Worm (Caenorhabditis elegans) whole organism, L1 larva: ENCODE measurements around the gene fbxa-141.

Experiments
- C04F5.9 ChIP-seq: sonication (generic microtip); optimal IDR thresholded peaks from 2 replicates; lab custom pipeline; 2016; ENCODE audit warnings: missing genetic modification characterization, missing compliant biosample characterization
- F16B12.6 ChIP-seq: fragments of 150-350 bp; optimal IDR thresholded peaks from 2 replicates; lab custom pipeline; 2014; ENCODE audit warnings: missing biosample characterization, missing genetic modification characterization
- Y116A8C.19 ChIP-seq: sonication (generic microtip); optimal IDR thresholded peaks from 2 replicates; lab custom pipeline; 2016; ENCODE audit warnings: missing compliant biosample characterization, missing genetic modification characterization, borderline replicate concordance
- aha-1 ChIP-seq: fragments of 150-350 bp; optimal IDR thresholded peaks from 2 replicates; lab custom pipeline; 2014; ENCODE audit warnings: missing biosample characterization, missing genetic modification characterization
- ceh-63 ChIP-seq: fragments of 200-800 bp; sonication (Bioruptor generic); optimal IDR thresholded peaks from 2 replicates; lab custom pipeline; 2018; ENCODE audit warnings: mild to moderate bottlenecking, missing genetic modification characterization, missing compliant biosample characterization
- ceh-8 ChIP-seq: fragments of 200-800 bp; sonication (Bioruptor generic); optimal IDR thresholded peaks from 2 replicates; lab custom pipeline; 2018; ENCODE audit warnings: mild to moderate bottlenecking, missing genetic modification characterization, moderate library complexity, missing compliant biosample characterization
- efl-1 ChIP-seq, 4 experiments: fragments of 150-350 bp; optimal IDR thresholded peaks in 3 of 4; peaks in 1 of 4; 1 replicate in 1 of 4; 2 replicates in 3 of 4; lab custom pipeline; 2014; ENCODE audit warnings: missing biosample characterization in 2 of 4, missing genetic modification characterization in 2 of 4, missing genetic modification reagents in 2 of 4
- fkh-4 ChIP-seq: sonication (generic microtip); optimal IDR thresholded peaks from 2 replicates; lab custom pipeline; 2016; ENCODE audit warnings: missing compliant biosample characterization, missing genetic modification characterization, borderline replicate concordance
- grh-1 ChIP-seq: fragments of 200-800 bp; sonication (Bioruptor generic); IDR thresholded peaks from 2 replicates; pipeline ENCODE4 v1.3.6; 2022; ENCODE audit warnings: missing genetic modification reagents, missing genetic modification characterization, missing compliant biosample characterization
- hlh-17 ChIP-seq: fragments of 200-800 bp; sonication (Bioruptor generic); optimal IDR thresholded peaks from 2 replicates; lab custom pipeline; 2018; ENCODE audit warnings: missing genetic modification characterization, mild to moderate bottlenecking, missing compliant biosample characterization, moderate library complexity, borderline replicate concordance
- isw-1 ChIP-seq: fragments of 200-800 bp; sonication (Bioruptor generic); IDR thresholded peaks from 2 replicates; pipeline ENCODE4 v1.3.6; 2022; ENCODE audit warnings: missing genetic modification characterization, missing compliant biosample characterization
- jun-1 ChIP-seq: fragments of 150-350 bp; optimal IDR thresholded peaks from 2 replicates; lab custom pipeline; 2014; ENCODE audit warnings: missing biosample characterization, missing genetic modification reagents, missing genetic modification characterization
- lin-13 ChIP-seq: fragments of 150-350 bp; optimal IDR thresholded peaks from 2 replicates; lab custom pipeline; 2014; ENCODE audit warnings: missing biosample characterization, missing genetic modification reagents, missing genetic modification characterization
- lin-15B ChIP-seq: fragments of 150-350 bp; sonication (generic microtip); optimal IDR thresholded peaks from 3 replicates; lab custom pipeline; 2014; ENCODE audit warnings: missing biosample characterization, missing genetic modification characterization
- lin-39 ChIP-seq: fragments of 150-350 bp; optimal IDR thresholded peaks from 2 replicates; lab custom pipeline; 2014; ENCODE audit warnings: missing biosample characterization, missing genetic modification reagents, missing genetic modification characterization
- lir-3 ChIP-seq: sonication (generic microtip); optimal IDR thresholded peaks from 2 replicates; lab custom pipeline; 2016; ENCODE audit warnings: mild to moderate bottlenecking, missing genetic modification characterization, moderate library complexity, missing compliant biosample characterization; ENCODE audit not compliant: poor library complexity
- nhr-12 ChIP-seq: sonication (generic microtip); optimal IDR thresholded peaks from 2 replicates; lab custom pipeline; 2017; ENCODE audit warnings: missing biosample characterization, missing genetic modification characterization
- nhr-71 ChIP-seq: sonication (generic microtip); optimal IDR thresholded peaks from 2 replicates; lab custom pipeline; 2016; ENCODE audit warnings: mild to moderate bottlenecking, missing genetic modification characterization, moderate library complexity, missing compliant biosample characterization
- nhr-85 ChIP-seq: sonication (generic microtip); peaks from one replicate; lab custom pipeline; 2016; ENCODE audit warnings: missing genetic modification characterization, inconsistent platforms, missing compliant biosample characterization
- pqm-1 ChIP-seq: sonication (generic microtip); optimal IDR thresholded peaks from 3 replicates; lab custom pipeline; 2017; ENCODE audit warnings: missing biosample characterization, missing genetic modification characterization
- rnt-1 ChIP-seq: sonication (generic microtip); optimal IDR thresholded peaks from 2 replicates; lab custom pipeline; 2016; ENCODE audit warnings: mild to moderate bottlenecking, missing genetic modification characterization, moderate library complexity, missing compliant biosample characterization
- snpc-4 ChIP-seq: fragments of 150-350 bp; optimal IDR thresholded peaks from 2 replicates; lab custom pipeline; 2014; ENCODE audit warnings: missing biosample characterization, missing genetic modification characterization
- sptf-1 ChIP-seq: fragments of 150-350 bp; optimal IDR thresholded peaks from 2 replicates; lab custom pipeline; 2014; ENCODE audit warnings: missing biosample characterization, missing genetic modification characterization
- sup-37 ChIP-seq: fragments of 200-800 bp; sonication (Bioruptor generic); optimal IDR thresholded peaks from 2 replicates; lab custom pipeline; 2018; ENCODE audit warnings: mild to moderate bottlenecking, missing genetic modification characterization, missing compliant biosample characterization
- unc-98 ChIP-seq: fragments of 200-800 bp; sonication (Bioruptor generic); IDR thresholded peaks from 2 replicates; pipeline ENCODE4 v1.3.6; 2022; ENCODE audit warnings: missing genetic modification characterization, missing compliant biosample characterization
- ztf-11 ChIP-seq, 2 experiments: sonication (generic microtip); optimal IDR thresholded peaks; 2 replicates each; lab custom pipeline; 2016 to 2017; ENCODE audit warnings: missing genetic modification characterization in 2 of 2, missing biosample characterization in 1 of 2, missing compliant biosample characterization in 1 of 2
- ztf-4 ChIP-seq: fragments of 150-350 bp; optimal IDR thresholded peaks from 2 replicates; lab custom pipeline; 2014; ENCODE audit warnings: missing biosample characterization, missing genetic modification characterization

The fbxa-141 gene

DNA sequence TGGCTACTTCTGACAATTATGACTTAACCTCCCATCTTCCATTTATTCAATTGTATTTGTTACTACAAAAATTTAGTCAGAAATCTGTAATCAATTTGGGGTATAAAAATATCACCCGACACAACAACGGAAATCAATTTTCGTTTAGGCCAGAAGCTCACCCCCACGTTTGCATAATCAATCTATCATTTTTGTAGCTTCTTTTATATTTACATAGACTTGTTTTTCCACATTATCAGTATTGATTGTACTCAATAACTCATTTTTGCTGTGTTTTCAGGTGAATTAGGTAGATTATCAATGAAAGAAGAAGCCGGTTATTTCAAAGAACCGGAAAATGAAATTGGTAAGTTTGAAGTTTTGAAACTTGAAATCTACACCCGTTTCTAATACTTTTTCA is 39.0 kb downstream of the fbxa-141 start, which contains the start of gene M163.5:
M163.5 (plus strand) TSS at position 301 of the 400 bp plus-strand sequence.
- TF ChIP-seq grh-1 (GFP tag; lab: Robert Waterston, UW) (no peak), rnt-1 (no peak), lir-3 (tag; lab: Kevin White, UChicago) (no peak), F16B12.6 (tag; lab: Kevin White, UChicago) (no peak)

DNA sequence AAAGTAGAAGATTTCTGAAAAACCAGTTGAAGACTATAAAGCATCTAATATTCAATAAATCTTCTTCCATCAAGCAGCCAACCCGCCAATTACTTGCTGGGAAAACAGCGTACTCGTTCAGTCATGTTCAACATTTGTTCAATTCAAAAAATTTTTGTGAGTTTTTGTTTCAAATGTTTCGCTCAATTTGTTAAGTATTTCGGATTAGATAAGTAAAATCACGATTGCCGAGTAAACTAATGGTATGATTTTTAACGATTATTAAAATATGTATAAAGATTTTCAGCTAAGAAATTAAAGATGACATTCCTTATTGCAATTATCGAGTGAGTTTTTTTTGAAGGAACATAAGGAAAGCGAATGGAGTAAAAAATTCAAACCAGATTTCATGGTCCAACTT is 42.0 kb downstream of the fbxa-141 start, which contains the start of gene M163.10:
M163.10 (plus strand) TSS at position 301 of the 400 bp plus-strand sequence.
- TF ChIP-seq rnt-1 (no peak), lin-15B (tag; lab: Kevin White, UChicago) (no peak), lin-13 (no peak), grh-1 (GFP tag; lab: Robert Waterston, UW) (no peak), ztf-4 (tag; lab: Kevin White, UChicago) (no peak), nhr-71 (tag; lab: Kevin White, UChicago) (no peak), unc-98 (GFP tag; lab: Robert Waterston, UW) (no peak), F16B12.6 (tag; lab: Kevin White, UChicago) (no peak), pqm-1 (tag; lab: Kevin White, UChicago) (no peak), snpc-4 (tag; lab: Kevin White, UChicago) (no peak), hlh-17 (GFP tag; lab: Kevin White, UChicago) (no peak)

ce11 chrX:14469284-14469683 is 43.4 kb downstream of the fbxa-141 start, which contains the start of gene M163.9:
M163.9 (plus strand) TSS chrX:14469584.
- TF ChIP-seq Y116A8C.19 (tag; lab: Kevin White, UChicago), result no peak
- no peak for TF ChIP-seq hlh-17 (GFP tag; lab: Kevin White, UChicago)
- TF ChIP-seq nhr-85 (tag; lab: Kevin White, UChicago), result no peak
- TF ChIP-seq ceh-8 (GFP tag; lab: Kevin White, UChicago), result no peak
- no peak for TF ChIP-seq ceh-63
- no peak for TF ChIP-seq ztf-11 (tag; optimal IDR thresholded peaks at IDR 0.05; lab: Kevin White, UChicago)
- TF ChIP-seq lin-39 (tag; lab: Kevin White, UChicago), result no peak
- no peak for TF ChIP-seq sptf-1 (tag; lab: Kevin White, UChicago)
- TF ChIP-seq jun-1 (tag; lab: Kevin White, UChicago), result no peak
- no peak for TF ChIP-seq aha-1 (tag; lab: Kevin White, UChicago)
- TF ChIP-seq isw-1, result no peak

DNA sequence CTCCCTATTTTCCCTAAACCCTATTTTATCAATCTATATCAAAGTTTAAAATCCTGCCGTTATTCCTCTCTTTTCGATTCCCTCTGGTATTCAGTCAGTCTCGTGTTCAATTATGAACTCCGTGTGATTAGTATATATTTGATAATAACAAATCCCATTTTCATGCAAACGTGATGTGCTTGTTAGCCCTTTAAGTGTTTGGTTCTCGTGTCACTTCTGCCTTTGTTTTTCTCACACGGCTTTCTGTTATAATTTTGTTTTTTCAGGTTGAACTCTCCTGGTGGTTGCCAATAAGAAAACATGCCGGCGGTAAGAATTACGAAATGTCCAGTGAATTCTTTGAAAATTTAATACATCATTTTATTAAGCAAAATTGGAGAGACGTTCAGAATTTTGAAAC is 46.2 kb downstream of the fbxa-141 start, which contains the start of gene M163.21:
M163.21 (plus strand) TSS at position 301 of the 400 bp plus-strand sequence.
- no peak for TF ChIP-seq nhr-85 (tag; lab: Kevin White, UChicago)
- no peak for TF ChIP-seq ceh-63
- TF ChIP-seq hlh-17 (GFP tag; lab: Kevin White, UChicago), result no peak
- TF ChIP-seq ztf-4 (tag; lab: Kevin White, UChicago), result no peak
- TF ChIP-seq snpc-4 (tag; lab: Kevin White, UChicago), result no peak

ce11 chrX:14465593-14465992 is 47.1 kb downstream of the fbxa-141 start, which contains the start of gene M163.22:
M163.22 (plus strand) TSS chrX:14465893.
- no peak for TF ChIP-seq efl-1 (optimal IDR thresholded peaks at IDR 0.05; lab: Kevin White, UChicago)
- peak in 1 of 2 experiments; percentile 68 for TF ChIP-seq efl-1 (GFP tag; optimal IDR thresholded peaks at IDR 0.05 in 1 of 2; lab: Kevin White, UChicago)
- TF ChIP-seq sup-37 (GFP tag; lab: Kevin White, UChicago), result no peak

DNA sequence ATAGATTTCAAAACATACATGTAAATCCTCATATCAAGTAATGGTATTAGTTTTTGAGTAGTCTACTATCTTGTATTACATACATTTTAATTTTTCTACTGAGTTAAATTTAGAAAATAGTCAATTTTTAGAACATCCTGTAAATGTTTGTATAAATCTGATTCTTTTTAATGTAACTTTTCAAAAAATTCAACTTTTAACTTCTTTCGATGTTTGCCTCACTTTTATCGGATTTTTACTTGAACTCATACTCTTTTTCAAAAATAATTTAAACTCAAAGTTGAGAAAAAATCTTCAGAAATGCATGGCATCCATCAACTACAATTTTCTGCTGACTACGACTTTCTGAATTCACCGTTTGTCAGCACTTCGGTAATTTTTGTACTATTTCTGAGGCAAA is 48.2 kb downstream of the fbxa-141 start, which contains the start of gene M163.7:
M163.7 (plus strand) TSS at position 301 of the 400 bp plus-strand sequence.
- TF ChIP-seq nhr-12 (tag; lab: Kevin White, UChicago), result no peak
- no peak for TF ChIP-seq C04F5.9 (tag; lab: Kevin White, UChicago)
- TF ChIP-seq lin-39 (tag; lab: Kevin White, UChicago), result no peak
- TF ChIP-seq fkh-4 (tag; lab: Kevin White, UChicago), result no peak
- TF ChIP-seq isw-1, result no peak
